Fruit fly (Drosophila melanogaster): ENCODE results near the gene CG34377.

The CG34377 gene

DNA sequence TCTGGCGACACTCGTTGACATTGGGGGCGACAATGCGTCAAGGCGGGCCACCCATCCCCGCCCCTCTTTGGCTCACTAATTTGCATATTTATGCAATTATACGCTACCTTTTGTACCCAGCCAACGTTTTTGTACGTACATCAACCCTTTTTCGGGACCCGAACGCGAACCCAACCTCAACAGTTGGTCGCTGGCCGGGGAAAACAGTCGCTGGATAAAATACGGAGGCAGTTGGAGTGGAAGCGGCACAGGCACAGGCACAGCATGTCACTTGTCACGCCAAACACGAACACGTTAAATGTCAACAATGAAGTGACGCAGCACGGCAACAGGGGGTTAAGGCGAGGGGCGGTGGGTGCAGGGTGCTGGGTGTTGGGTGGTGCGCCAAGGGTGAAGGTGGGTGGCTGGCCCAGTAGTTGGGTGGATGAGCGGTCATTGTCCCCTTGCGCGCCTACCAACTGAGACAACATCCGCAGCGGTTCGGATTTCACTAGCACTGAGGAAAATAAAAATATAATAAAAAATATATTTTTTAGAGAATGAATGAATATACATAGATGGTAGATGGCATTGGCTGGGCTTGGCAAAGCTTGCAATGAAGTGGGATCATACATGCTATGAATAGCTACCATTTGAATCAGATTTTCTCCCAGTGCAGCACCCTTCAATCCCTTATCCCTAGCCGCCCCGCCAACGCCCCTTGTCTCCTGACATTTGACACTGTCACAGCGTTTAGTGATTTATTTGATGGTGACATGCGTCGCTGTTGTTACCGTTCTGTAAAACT lies 63.0 kb downstream of the CG34377 start (continued):
- peak; percentile 46; the same call in 1 of the 2 replicates for TF ChIP-seq ranshi (GFP tag; IDR thresholded peaks at IDR 0.05)
- TF ChIP-seq CG4820 (GFP tag; optimal IDR thresholded peaks at IDR 0.05): no peak
- no peak for TF ChIP-seq CG4730 (GFP tag; IDR thresholded peaks at IDR 0.05)
- TF ChIP-seq CG43689 (GFP tag; IDR thresholded peaks at IDR 0.05): no peak
- no peak for TF ChIP-seq CG18764 (GFP tag; optimal IDR thresholded peaks at IDR 0.05)
- no peak for TF ChIP-seq trh (GFP tag; optimal IDR thresholded peaks at IDR 0.05)
- TF ChIP-seq ac (GFP tag; optimal IDR thresholded peaks at IDR 0.05): no peak
- peak; percentile 0 for TF ChIP-seq Ssrp (tag; optimal IDR thresholded peaks at IDR 0.05)
- TF ChIP-seq chinmo (GFP tag; IDR thresholded peaks at IDR 0.05; ENCODE audit: partially characterized antibody): no peak
- TF ChIP-seq Aef1 (GFP tag; IDR thresholded peaks at IDR 0.05): peak; percentile 39; the same call in 1 of the 3 replicates
- no peak for TF ChIP-seq CG6272 (GFP tag; IDR thresholded peaks at IDR 0.05)
- TF ChIP-seq da (GFP tag; optimal IDR thresholded peaks at IDR 0.05): no peak
- TF ChIP-seq mirr (GFP tag; optimal IDR thresholded peaks at IDR 0.05): peak; percentile 27
- TF ChIP-seq Gsc (GFP tag; IDR thresholded peaks at IDR 0.05): no peak
- no peak for TF ChIP-seq CG15073 (GFP tag; optimal IDR thresholded peaks at IDR 0.05)
- no peak for TF ChIP-seq sqz (GFP tag; optimal IDR thresholded peaks at IDR 0.05)
- TF ChIP-seq exex (tag; optimal IDR thresholded peaks at IDR 0.05): no peak
- TF ChIP-seq bcd (GFP tag; optimal IDR thresholded peaks at IDR 0.05): no peak
- TF ChIP-seq crc (GFP tag; optimal IDR thresholded peaks at IDR 0.05): no peak
- TF ChIP-seq CG7839 (tag; optimal IDR thresholded peaks at IDR 0.05): peak; percentile 44
- no peak for TF ChIP-seq knrl (GFP tag; IDR thresholded peaks at IDR 0.05; ENCODE audit: partially characterized antibody)
- TF ChIP-seq CG32532 (GFP tag; IDR thresholded peaks at IDR 0.05): peak; percentile 27; the same call in 1 of the 2 replicates
- no peak for TF ChIP-seq Opbp (GFP tag; IDR thresholded peaks at IDR 0.05; ENCODE audit: partially characterized antibody)
- no peak for TF ChIP-seq chn (GFP tag; optimal IDR thresholded peaks at IDR 0.05)
- no peak for TF ChIP-seq yki (optimal IDR thresholded peaks at IDR 0.05)
- no peak for TF ChIP-seq CG1603 (tag; optimal IDR thresholded peaks at IDR 0.05)
- TF ChIP-seq CG30403 (GFP tag; optimal IDR thresholded peaks at IDR 0.05): no peak
- no peak for TF ChIP-seq CG8924 (tag; optimal IDR thresholded peaks at IDR 0.05)
- TF ChIP-seq HmgD (GFP tag; optimal IDR thresholded peaks at IDR 0.05): no peak
- no peak for TF ChIP-seq NfI (GFP tag; optimal IDR thresholded peaks at IDR 0.05)
- no peak for TF ChIP-seq Mad (GFP tag; optimal IDR thresholded peaks at IDR 0.05)
- peak; percentile 49 for TF ChIP-seq CG11504 (tag; optimal IDR thresholded peaks at IDR 0.05)
- TF ChIP-seq CG15011 (GFP tag; optimal IDR thresholded peaks at IDR 0.05): no peak
- TF ChIP-seq pb (GFP tag; optimal IDR thresholded peaks at IDR 0.05): no peak
- no peak for TF ChIP-seq tx (GFP tag; optimal IDR thresholded peaks at IDR 0.05)
- TF ChIP-seq Poxn (GFP tag; IDR thresholded peaks at IDR 0.05): no peak
- no peak for TF ChIP-seq CG8944 (GFP tag; optimal IDR thresholded peaks at IDR 0.05)
- TF ChIP-seq odd (GFP tag; optimal IDR thresholded peaks at IDR 0.05): no peak
- no peak for TF ChIP-seq CG11093 (GFP tag; IDR thresholded peaks at IDR 0.05)
- TF ChIP-seq salm (tag; optimal IDR thresholded peaks at IDR 0.05): no peak
- peak; percentile 23 for TF ChIP-seq az2 (GFP tag; optimal IDR thresholded peaks at IDR 0.05)
- TF ChIP-seq corto (GFP tag; optimal IDR thresholded peaks at IDR 0.05): no peak
- TF ChIP-seq Vsx1 (GFP tag; optimal IDR thresholded peaks at IDR 0.05): no peak
- peak; percentile 37 for TF ChIP-seq CG18262 (tag; optimal IDR thresholded peaks at IDR 0.05)
- no peak for TF ChIP-seq CG12659 (GFP tag; optimal IDR thresholded peaks at IDR 0.05)
- peak; percentile 52 for TF ChIP-seq lmd (GFP tag; IDR thresholded peaks at IDR 0.05)
- TF ChIP-seq CG3163 (GFP tag; optimal IDR thresholded peaks at IDR 0.05): no peak
- TF ChIP-seq CG10366 (GFP tag; IDR thresholded peaks at IDR 0.05): no peak
- TF ChIP-seq CG2889 (GFP tag; IDR thresholded peaks at IDR 0.05): no peak
- TF ChIP-seq gt (GFP tag; IDR thresholded peaks at IDR 0.05): no peak
- TF ChIP-seq sug (tag; optimal IDR thresholded peaks at IDR 0.05): no peak
